Worm (Caenorhabditis elegans) whole organism, early embryonic: Measurements from ENCODE around the gene sqst-1.

Source experiments
- B0310.2 ChIP-seq: sonication (generic microtip); optimal IDR thresholded peaks from 2 replicates; lab custom pipeline; 2016; ENCODE audit warnings: mild to moderate bottlenecking, missing genetic modification characterization, missing compliant biosample characterization
- F13C5.2 ChIP-seq: sonication (generic microtip); optimal IDR thresholded peaks from 2 replicates; lab custom pipeline; 2017; ENCODE audit warnings: mild to moderate bottlenecking, missing genetic modification characterization, inconsistent platforms, missing compliant biosample characterization
- aly-1 ChIP-seq: sonication (generic microtip); optimal IDR thresholded peaks from 2 replicates; lab custom pipeline; 2016; ENCODE audit warnings: missing genetic modification characterization, missing compliant biosample characterization
- ama-1 ChIP-seq: fragments of 150-350 bp; optimal IDR thresholded peaks from 2 replicates; lab custom pipeline; 2014
- ceh-13 ChIP-seq: fragments of 200-800 bp; sonication (Bioruptor generic); optimal IDR thresholded peaks from 2 replicates; lab custom pipeline; 2018; ENCODE audit warnings: mild to moderate bottlenecking, missing genetic modification characterization, missing compliant biosample characterization
- ceh-36 ChIP-seq: sonication (generic microtip); optimal IDR thresholded peaks from 2 replicates; lab custom pipeline; 2016; ENCODE audit warnings: missing genetic modification characterization, inconsistent platforms, missing compliant biosample characterization
- ets-7 ChIP-seq: sonication (generic microtip); optimal IDR thresholded peaks from 2 replicates; lab custom pipeline; 2016; ENCODE audit warnings: missing genotype, missing genetic modification characterization, missing compliant biosample characterization
- flt-1 ChIP-seq: fragments of 200-800 bp; sonication (Bioruptor generic); IDR thresholded peaks from 2 replicates; pipeline ENCODE4 v1.3.6; 2022; ENCODE audit warnings: missing genetic modification characterization, missing compliant biosample characterization
- hmbx-1 ChIP-seq: sonication (generic microtip); optimal IDR thresholded peaks from 2 replicates; lab custom pipeline; 2016; ENCODE audit warnings: mild to moderate bottlenecking, missing genetic modification characterization, missing compliant biosample characterization
- hmg-4 ChIP-seq: fragments of 200-800 bp; sonication (Bioruptor generic); optimal IDR thresholded peaks from 2 replicates; lab custom pipeline; 2018; ENCODE audit warnings: mild to moderate bottlenecking, missing genetic modification characterization, missing compliant biosample characterization
- hnd-1 ChIP-seq: sonication (generic microtip); optimal IDR thresholded peaks from 2 replicates; lab custom pipeline; 2016; ENCODE audit warnings: missing genetic modification characterization, missing compliant biosample characterization
- pes-1 ChIP-seq: fragments of 200-800 bp; sonication (Bioruptor generic); IDR thresholded peaks from 2 replicates; pipeline ENCODE4 v1.3.6; 2022; ENCODE audit warnings: missing genetic modification reagents, missing genetic modification characterization, missing compliant biosample characterization
- scrt-1 ChIP-seq: fragments of 200-800 bp; sonication (Bioruptor generic); IDR thresholded peaks from 2 replicates; pipeline ENCODE4 v1.3.6; 2022; ENCODE audit warnings: missing genetic modification characterization, missing compliant biosample characterization
- sea-1 ChIP-seq: fragments of 200-800 bp; sonication (Bioruptor generic); conservative IDR thresholded peaks from 2 replicates; pipeline ENCODE4 v1.3.6; 2022; ENCODE audit warnings: missing genetic modification characterization, missing compliant biosample characterization
- tbx-11 ChIP-seq: fragments of 200-800 bp; sonication (Bioruptor generic); IDR thresholded peaks from 2 replicates; pipeline ENCODE4 v1.3.6; 2022; ENCODE audit warnings: missing genetic modification characterization, missing compliant biosample characterization
- tbx-37 ChIP-seq: fragments of 200-800 bp; sonication (Bioruptor generic); conservative IDR thresholded peaks from 2 replicates; pipeline ENCODE4 v1.3.6; 2022; ENCODE audit warnings: missing genetic modification reagents, missing genetic modification characterization, missing compliant biosample characterization
- tra-4 ChIP-seq: sonication (generic microtip); optimal IDR thresholded peaks from 2 replicates; lab custom pipeline; 2017; ENCODE audit warnings: missing genetic modification characterization, missing compliant biosample characterization

Gene sqst-1

ce11 chrIV:12084587-12084986, 50.5 kb downstream of the sqst-1 start:
- TF ChIP-seq ama-1 (peak; percentile 5), tbx-11 (GFP tag; lab: Robert Waterston, UW) (no peak), B0310.2 (tag; lab: Kevin White, UChicago) (no peak), ceh-36 (tag; lab: Kevin White, UChicago) (no peak), ets-7 (tag; lab: Kevin White, UChicago) (no peak)

DNA sequence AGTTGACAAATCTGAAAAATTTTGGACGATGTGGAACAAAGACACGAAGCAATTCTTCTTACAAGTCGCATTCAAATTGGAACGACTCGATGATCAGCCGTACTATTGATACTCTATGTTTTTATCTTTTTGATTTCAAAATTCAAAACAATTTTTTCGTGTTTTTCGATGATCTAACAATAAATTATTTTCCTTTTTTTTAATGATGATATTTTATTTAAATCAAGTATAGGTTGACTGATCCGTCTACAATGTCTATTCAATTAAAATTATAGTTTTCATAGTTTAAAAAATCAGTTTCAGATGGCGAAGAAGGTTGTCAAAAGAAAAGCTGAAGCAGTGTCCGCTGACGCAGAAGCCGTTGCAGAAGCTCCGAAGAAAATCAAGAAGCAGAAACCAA, 51.0 kb downstream of the sqst-1 start, which contains the start of gene rbm-34:
rbm-34 (plus strand) TSS at position 301 of the 400 bp plus-strand sequence.
- TF ChIP-seq ceh-13 (GFP tag; lab: Kevin White, UChicago) (no peak), flt-1 (GFP tag; lab: Robert Waterston, UW) (no peak), pes-1 (GFP tag; lab: Robert Waterston, UW) (no peak), ets-7 (tag; lab: Kevin White, UChicago) (no peak), tbx-37 (GFP tag; lab: Robert Waterston, UW) (no peak), tra-4 (tag; lab: Kevin White, UChicago) (no peak), tbx-11 (GFP tag; lab: Robert Waterston, UW) (no peak), F13C5.2 (tag; lab: Kevin White, UChicago) (no peak), ama-1 (no peak), hmbx-1 (tag; lab: Kevin White, UChicago) (no peak), hmg-4 (GFP tag; lab: Kevin White, UChicago) (no peak), ceh-36 (tag; lab: Kevin White, UChicago) (no peak), hnd-1 (tag; lab: Kevin White, UChicago) (no peak), aly-1 (no peak), scrt-1 (GFP tag; lab: Robert Waterston, UW) (no peak), B0310.2 (tag; lab: Kevin White, UChicago) (no peak), sea-1 (GFP tag; lab: Robert Waterston, UW) (no peak)
